Fruit fly (Drosophila melanogaster): ENCODE results near the gene tkv.

tkv gene

DNA sequence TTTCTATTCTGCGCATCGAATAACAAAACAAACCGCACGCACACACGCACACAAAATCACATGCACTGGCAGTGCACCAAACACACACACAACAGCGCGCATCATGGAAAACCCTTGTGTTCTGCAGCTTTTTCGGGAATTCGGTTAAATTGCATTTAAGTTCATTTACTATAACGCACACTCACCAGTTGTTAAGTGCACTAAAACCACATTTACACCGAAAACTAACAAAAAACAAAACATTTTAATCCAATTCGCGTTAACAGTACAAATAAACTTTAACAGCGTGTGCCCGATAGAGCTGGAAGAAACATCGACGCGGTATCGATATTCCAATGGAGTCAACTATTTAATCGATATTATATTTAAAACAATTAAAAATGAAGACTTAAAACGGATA is at the start of gene tkv:
TSS of gene tkv (minus strand) at position 304 of the 400 bp plus-strand sequence.
- TF ChIP-seq CG34224 (GFP tag; IDR thresholded peaks at IDR 0.05; ENCODE audit: partially characterized antibody) = peak; percentile 76
- TF ChIP-seq hb (GFP tag; IDR thresholded peaks at IDR 0.05; ENCODE audit: partially characterized antibody) = peak; percentile 59; the same call in 2 of the 3 replicates
- TF ChIP-seq CG42726 (GFP tag; IDR thresholded peaks at IDR 0.05; ENCODE audit: partially characterized antibody) = peak; percentile 78
- TF ChIP-seq CG4730 (GFP tag; IDR thresholded peaks at IDR 0.05) = no peak
- TF ChIP-seq vnd (GFP tag; IDR thresholded peaks at IDR 0.05; ENCODE audit: partially characterized antibody) = peak; percentile 71
- TF ChIP-seq tll (GFP tag; optimal IDR thresholded peaks at IDR 0.05) = peak in 1 of 2 experiments; percentile 50
- peak; percentile 31; the same call in 1 of the 2 replicates for TF ChIP-seq nerfin-2 (GFP tag; IDR thresholded peaks at IDR 0.05; ENCODE audit: partially characterized antibody)
- peak; percentile 74 for TF ChIP-seq sna (GFP tag; IDR thresholded peaks at IDR 0.05; ENCODE audit: partially characterized antibody)
- TF ChIP-seq CG33557 (GFP tag; optimal IDR thresholded peaks at IDR 0.05) = no peak
- peak; percentile 68 for TF ChIP-seq MESR4 (GFP tag; optimal IDR thresholded peaks at IDR 0.05)
- peak; percentile 77 for TF ChIP-seq CG16813 (GFP tag; IDR thresholded peaks at IDR 0.05; ENCODE audit: partially characterized antibody)
- peak; percentile 83 for TF ChIP-seq inv (GFP tag; IDR thresholded peaks at IDR 0.05; ENCODE audit: partially characterized antibody)
- TF ChIP-seq BEAF-32 (GFP tag; optimal IDR thresholded peaks at IDR 0.05) = peak; percentile 78
- peak; percentile 76 for TF ChIP-seq hbn (GFP tag; IDR thresholded peaks at IDR 0.05; ENCODE audit: partially characterized antibody)
- TF ChIP-seq row (GFP tag; IDR thresholded peaks at IDR 0.05) = peak; percentile 7; the same call in 1 of the 3 replicates
- peak; percentile 23 for TF ChIP-seq CG4617 (GFP tag; optimal IDR thresholded peaks at IDR 0.05; ENCODE audit: borderline replicate concordance)
- TF ChIP-seq tgo (GFP tag; IDR thresholded peaks at IDR 0.05) = no peak
- peak; percentile 85 for TF ChIP-seq CG13287 (GFP tag; IDR thresholded peaks at IDR 0.05; ENCODE audit: partially characterized antibody)
- peak; percentile 87 for TF ChIP-seq Scr (GFP tag; IDR thresholded peaks at IDR 0.05; ENCODE audit: partially characterized antibody)
- TF ChIP-seq amos (GFP tag; IDR thresholded peaks at IDR 0.05; ENCODE audit: partially characterized antibody) = peak; percentile 93
- TF ChIP-seq CG2129 (GFP tag; IDR thresholded peaks at IDR 0.05; ENCODE audit: partially characterized antibody) = peak; percentile 80
- TF ChIP-seq CG4424 (GFP tag; optimal IDR thresholded peaks at IDR 0.05) = no peak
- peak; percentile 90 for TF ChIP-seq bbx (GFP tag; IDR thresholded peaks at IDR 0.05; ENCODE audit: partially characterized antibody)
- peak; percentile 95 for TF ChIP-seq chinmo (GFP tag; IDR thresholded peaks at IDR 0.05; ENCODE audit: partially characterized antibody)
- peak; percentile 19; the same call in 1 of the 2 replicates for TF ChIP-seq tna (GFP tag; IDR thresholded peaks at IDR 0.05; ENCODE audit: partially characterized antibody)
- peak; percentile 15 for TF ChIP-seq phol (tag; optimal IDR thresholded peaks at IDR 0.05)
- TF ChIP-seq Hr78 (GFP tag; optimal IDR thresholded peaks at IDR 0.05) = no peak
- peak; percentile 35 for TF ChIP-seq exex (tag; optimal IDR thresholded peaks at IDR 0.05)
- TF ChIP-seq Myb (GFP tag; optimal IDR thresholded peaks at IDR 0.05) = peak; percentile 5
- TF ChIP-seq Opbp (GFP tag; IDR thresholded peaks at IDR 0.05; ENCODE audit: partially characterized antibody) = peak; percentile 89
- no peak for TF ChIP-seq mirr (GFP tag; optimal IDR thresholded peaks at IDR 0.05)
- TF ChIP-seq knrl (GFP tag; IDR thresholded peaks at IDR 0.05; ENCODE audit: partially characterized antibody) = peak; percentile 80; the same call in 2 of the 3 replicates
- peak; percentile 97 for TF ChIP-seq CG17186 (GFP tag; optimal IDR thresholded peaks at IDR 0.05)
- TF ChIP-seq mld (GFP tag; IDR thresholded peaks at IDR 0.05; ENCODE audit: partially characterized antibody) = peak; percentile 17; the same call in 1 of the 3 replicates
- TF ChIP-seq cg (GFP tag; optimal IDR thresholded peaks at IDR 0.05) = peak; percentile 87
- peak; percentile 75 for TF ChIP-seq Dref (GFP tag; IDR thresholded peaks at IDR 0.05)
- peak; percentile 69; the same call in 2 of the 3 replicates for TF ChIP-seq CG7963 (GFP tag; IDR thresholded peaks at IDR 0.05; ENCODE audit: partially characterized antibody)
- no peak for TF ChIP-seq wor (GFP tag; IDR thresholded peaks at IDR 0.05)
- TF ChIP-seq Sry-δ (GFP tag; optimal IDR thresholded peaks at IDR 0.05) = peak; percentile 69
- TF ChIP-seq CG31388 (GFP tag; optimal IDR thresholded peaks at IDR 0.05) = no peak
- TF ChIP-seq CG6791 (GFP tag; IDR thresholded peaks at IDR 0.05; ENCODE audit: partially characterized antibody) = peak; percentile 87
- TF ChIP-seq CG14860 (GFP tag; IDR thresholded peaks at IDR 0.05; ENCODE audit: partially characterized antibody) = peak; percentile 66
- no peak for TF ChIP-seq CG18599 (GFP tag; optimal IDR thresholded peaks at IDR 0.05)
- TF ChIP-seq Dp (GFP tag; optimal IDR thresholded peaks at IDR 0.05) = peak; percentile 29
- TF ChIP-seq Dll (GFP tag; IDR thresholded peaks at IDR 0.05; ENCODE audit: partially characterized antibody) = peak; percentile 88
